Fruit fly (Drosophila melanogaster) whole organism, embryonic: Measurements from ENCODE around the gene eas.
A peak's percentile ranks its signal among the peaks of the same experiment; 100 is the strongest.

ENCODE experiments used
- Adf1 ChIP-seq: fragments of 200-800 bp; sonication (Bioruptor generic); IDR thresholded peaks from 2 replicates; pipeline ENCODE4 v1.3.6; 2022; ENCODE audit warnings: missing biosample characterization, missing genetic modification characterization
- Antp ChIP-seq: fragments of 200-800 bp; sonication (Bioruptor generic); optimal IDR thresholded peaks from 3 replicates; lab custom pipeline; 2016; ENCODE audit warnings: missing biosample characterization, missing genetic modification characterization
- Bgb ChIP-seq: fragments of 200-800 bp; sonication (Bioruptor generic); IDR thresholded peaks from 2 replicates; pipeline ENCODE4 v1.3.6; 2022; ENCODE audit warnings: missing biosample characterization, missing genetic modification characterization; ENCODE audit not compliant: partially characterized antibody
- CG10267 ChIP-seq: fragments of 200-800 bp; sonication (Bioruptor generic); optimal IDR thresholded peaks from 2 replicates; lab custom pipeline; 2018; ENCODE audit warnings: missing biosample characterization, mild to moderate bottlenecking, missing genetic modification characterization, moderate library complexity
- CG11093 ChIP-seq: fragments of 200-800 bp; sonication (Bioruptor generic); IDR thresholded peaks from 3 replicates; pipeline ENCODE4 v1.3.6; 2022; ENCODE audit warnings: missing biosample characterization, missing genetic modification characterization
- CG11247 ChIP-seq: fragments of 200-800 bp; sonication (Bioruptor generic); IDR thresholded peaks from 2 replicates; pipeline ENCODE4 v1.3.6; 2022; ENCODE audit warnings: missing biosample characterization, missing genetic modification characterization
- CG12219 ChIP-seq: fragments of 200-800 bp; sonication (Bioruptor generic); optimal IDR thresholded peaks from 3 replicates; lab custom pipeline; 2018; ENCODE audit warnings: missing biosample characterization, mild to moderate bottlenecking, missing genetic modification characterization
- CG12769 ChIP-seq: fragments of 200-800 bp; sonication (Bioruptor generic); optimal IDR thresholded peaks from 2 replicates; lab custom pipeline; 2019; ENCODE audit warnings: missing biosample characterization, mild to moderate bottlenecking, missing genetic modification characterization, moderate library complexity
- CG13296 ChIP-seq: fragments of 200-800 bp; sonication (Bioruptor generic); optimal IDR thresholded peaks from 3 replicates; lab custom pipeline; 2018; ENCODE audit warnings: missing biosample characterization, mild to moderate bottlenecking, missing genetic modification characterization
- CG17186 ChIP-seq: fragments of 200-800 bp; sonication (Bioruptor generic); optimal IDR thresholded peaks from 3 replicates; lab custom pipeline; 2017; ENCODE audit warnings: missing biosample characterization, missing genetic modification reagents, missing genetic modification characterization
- CG18764 ChIP-seq: fragments of 200-800 bp; sonication (Bioruptor generic); optimal IDR thresholded peaks from 3 replicates; lab custom pipeline; 2016; ENCODE audit warnings: missing biosample characterization, missing genetic modification characterization
- CG2129 ChIP-seq: fragments of 200-800 bp; sonication (Bioruptor generic); IDR thresholded peaks from 2 replicates; pipeline ENCODE4 v1.3.6; 2022; ENCODE audit warnings: missing biosample characterization, missing genetic modification characterization; ENCODE audit not compliant: partially characterized antibody
- CG2202 ChIP-seq: fragments of 200-800 bp; sonication (Bioruptor generic); optimal IDR thresholded peaks from 2 replicates; lab custom pipeline; 2018; ENCODE audit warnings: missing biosample characterization, mild to moderate bottlenecking, missing genetic modification characterization
- CG2875 ChIP-seq: fragments of 200-800 bp; sonication (Bioruptor generic); optimal IDR thresholded peaks from 2 replicates; lab custom pipeline; 2017; ENCODE audit warnings: missing biosample characterization, mild to moderate bottlenecking, missing genetic modification characterization, missing genetic modification reagents
- CG30020 ChIP-seq: fragments of 200-800 bp; optimal IDR thresholded peaks from 2 replicates; lab custom pipeline; 2019; ENCODE audit warnings: missing biosample characterization, mild to moderate bottlenecking, missing genetic modification characterization, moderate library complexity
- CG31441 ChIP-seq: fragments of 200-800 bp; sonication (Bioruptor generic); IDR thresholded peaks from 2 replicates; pipeline ENCODE4 v1.3.6; 2022; ENCODE audit warnings: missing biosample characterization, missing genetic modification characterization
- CG3281 ChIP-seq: fragments of 200-800 bp; sonication (Bioruptor generic); optimal IDR thresholded peaks from 3 replicates; lab custom pipeline; 2017; ENCODE audit warnings: missing biosample characterization, mild to moderate bottlenecking, missing genetic modification characterization
- CG33213 ChIP-seq: fragments of 200-800 bp; sonication (Bioruptor generic); optimal IDR thresholded peaks from 3 replicates; lab custom pipeline; 2016; ENCODE audit warnings: missing biosample characterization, missing genetic modification characterization
- CG7928 ChIP-seq: fragments of 200-800 bp; sonication (Bioruptor generic); optimal IDR thresholded peaks from 2 replicates; lab custom pipeline; 2017; ENCODE audit warnings: missing biosample characterization, mild to moderate bottlenecking, missing genetic modification characterization
- Dek ChIP-seq: fragments of 200-800 bp; sonication (Bioruptor generic); optimal IDR thresholded peaks from 3 replicates; lab custom pipeline; 2019; ENCODE audit warnings: missing biosample characterization, mild to moderate bottlenecking, missing genetic modification characterization, moderate library complexity
- Doc2 ChIP-seq: fragments of 200-800 bp; sonication (Bioruptor generic); IDR thresholded peaks from 2 replicates; pipeline ENCODE4 v1.3.6; 2022; ENCODE audit warnings: missing biosample characterization, missing genetic modification characterization
- Dref ChIP-seq: fragments of 200-800 bp; sonication (Bioruptor generic); IDR thresholded peaks from 2 replicates; pipeline ENCODE4 v1.3.6; 2022; ENCODE audit warnings: missing biosample characterization, missing genetic modification characterization
- Fer1 ChIP-seq: fragments of 200-800 bp; sonication (Bioruptor generic); optimal IDR thresholded peaks from 2 replicates; lab custom pipeline; 2017; ENCODE audit warnings: missing biosample characterization, mild to moderate bottlenecking, missing genetic modification characterization
- Gsc ChIP-seq: fragments of 200-800 bp; sonication (Bioruptor generic); IDR thresholded peaks from 2 replicates; pipeline ENCODE4 v1.3.6; 2022; ENCODE audit warnings: missing biosample characterization, missing genetic modification characterization
- HmgZ ChIP-seq: fragments of 200-800 bp; sonication (Bioruptor generic); optimal IDR thresholded peaks from 2 replicates; lab custom pipeline; 2018; ENCODE audit warnings: missing biosample characterization, mild to moderate bottlenecking, missing genetic modification characterization
- Hr3 ChIP-seq: fragments of 200-800 bp; sonication (Bioruptor generic); optimal IDR thresholded peaks from 3 replicates; lab custom pipeline; 2016; ENCODE audit warnings: missing biosample characterization, missing genetic modification characterization
- Hsf ChIP-seq: fragments of 200-800 bp; sonication (Bioruptor generic); optimal IDR thresholded peaks from 3 replicates; lab custom pipeline; 2016; ENCODE audit warnings: missing biosample characterization, missing genetic modification characterization
- Lhr ChIP-seq: fragments of 200-800 bp; sonication (Bioruptor generic); optimal IDR thresholded peaks from 3 replicates; lab custom pipeline; 2017; ENCODE audit warnings: mild to moderate bottlenecking, missing biosample characterization, missing genetic modification reagents, missing genetic modification characterization
- Max ChIP-seq: fragments of 200-800 bp; sonication (Bioruptor generic); optimal IDR thresholded peaks from 2 replicates; lab custom pipeline; 2016; ENCODE audit warnings: missing biosample characterization, mild to moderate bottlenecking, missing genetic modification characterization
- Meics ChIP-seq: fragments of 200-800 bp; sonication (Bioruptor generic); optimal IDR thresholded peaks from 2 replicates; lab custom pipeline; 2017; ENCODE audit warnings: missing biosample characterization, mild to moderate bottlenecking, missing genetic modification characterization
- Myb ChIP-seq: fragments of 200-800 bp; sonication (Bioruptor generic); optimal IDR thresholded peaks from 2 replicates; lab custom pipeline; 2016; ENCODE audit warnings: missing biosample characterization, missing genetic modification characterization
- NFAT ChIP-seq: fragments of 200-800 bp; sonication (Bioruptor generic); IDR thresholded peaks from 2 replicates; pipeline ENCODE4 v1.3.6; 2022; ENCODE audit warnings: missing biosample characterization, missing genetic modification characterization
- Sry-β ChIP-seq: fragments of 200-800 bp; sonication (Bioruptor generic); optimal IDR thresholded peaks from 2 replicates; lab custom pipeline; 2018; ENCODE audit warnings: missing biosample characterization, mild to moderate bottlenecking, missing genetic modification characterization, moderate library complexity
- Sry-δ ChIP-seq: fragments of 200-800 bp; sonication (Bioruptor generic); optimal IDR thresholded peaks from 2 replicates; lab custom pipeline; 2016; ENCODE audit warnings: missing biosample characterization, missing genetic modification characterization
- ab ChIP-seq: fragments of 200-800 bp; sonication (Bioruptor generic); optimal IDR thresholded peaks from 2 replicates; lab custom pipeline; 2016; ENCODE audit warnings: missing biosample characterization, missing genetic modification characterization
- al ChIP-seq: fragments of 200-800 bp; sonication (Bioruptor generic); IDR thresholded peaks from 2 replicates; pipeline ENCODE4 v1.3.6; 2022; ENCODE audit warnings: missing biosample characterization, missing genetic modification characterization
- danr ChIP-seq: fragments of 200-800 bp; sonication (Bioruptor generic); IDR thresholded peaks from 2 replicates; pipeline ENCODE4 v1.3.6; 2022; ENCODE audit warnings: missing biosample characterization, missing genetic modification characterization
- gfzf ChIP-seq: fragments of 200-800 bp; sonication (Bioruptor generic); optimal IDR thresholded peaks from 2 replicates; lab custom pipeline; 2016; ENCODE audit warnings: missing biosample characterization, mild to moderate bottlenecking, missing genetic modification characterization, moderate library complexity
- grau ChIP-seq: fragments of 200-800 bp; optimal IDR thresholded peaks from 3 replicates; lab custom pipeline; 2019; ENCODE audit warnings: missing biosample characterization, mild to moderate bottlenecking, missing genetic modification characterization, moderate library complexity
- gro ChIP-seq: fragments of 200-800 bp; sonication (Bioruptor generic); optimal IDR thresholded peaks from 2 replicates; lab custom pipeline; 2016; ENCODE audit warnings: missing biosample characterization, missing genetic modification characterization
- hb ChIP-seq: fragments of 200-800 bp; sonication (Bioruptor generic); IDR thresholded peaks from 3 replicates; pipeline ENCODE4 v1.3.6; 2022; ENCODE audit warnings: missing biosample characterization, missing genetic modification characterization; ENCODE audit not compliant: partially characterized antibody
- lbe ChIP-seq: fragments of 200-800 bp; sonication (Bioruptor generic); optimal IDR thresholded peaks from 2 replicates; lab custom pipeline; 2016; ENCODE audit warnings: missing biosample characterization, mild to moderate bottlenecking, missing genetic modification characterization
- pzg ChIP-seq: fragments of 200-800 bp; sonication (Bioruptor generic); optimal IDR thresholded peaks from 3 replicates; lab custom pipeline; 2018; ENCODE audit warnings: missing biosample characterization, mild to moderate bottlenecking, missing genetic modification characterization, moderate library complexity
- rib ChIP-seq: fragments of 200-800 bp; sonication (Bioruptor generic); IDR thresholded peaks from 2 replicates; pipeline ENCODE4 v1.3.6; 2022; ENCODE audit warnings: missing biosample characterization, missing genetic modification characterization
- row ChIP-seq: fragments of 200-800 bp; sonication (Bioruptor generic); IDR thresholded peaks from 3 replicates; pipeline ENCODE4 v1.3.6; 2022; ENCODE audit warnings: missing biosample characterization, missing genetic modification characterization
- schlank ChIP-seq: fragments of 200-800 bp; sonication (Bioruptor generic); optimal IDR thresholded peaks from 2 replicates; lab custom pipeline; 2018; ENCODE audit warnings: missing biosample characterization, mild to moderate bottlenecking, missing genetic modification characterization
- sd ChIP-seq: fragments of 200-800 bp; sonication (Bioruptor generic); optimal IDR thresholded peaks from 3 replicates; lab custom pipeline; 2018; ENCODE audit warnings: missing biosample characterization, mild to moderate bottlenecking, missing genetic modification characterization, moderate library complexity
- sob ChIP-seq: fragments of 200-800 bp; sonication (Bioruptor generic); IDR thresholded peaks from 2 replicates; pipeline ENCODE4 v1.3.6; 2022; ENCODE audit warnings: missing biosample characterization, missing genetic modification characterization
- yki ChIP-seq: fragments of >200 bp; optimal IDR thresholded peaks from 3 replicates; lab custom pipeline; 2018
- zen ChIP-seq: fragments of 200-800 bp; sonication (Bioruptor generic); optimal IDR thresholded peaks from 3 replicates; lab custom pipeline; 2018; ENCODE audit warnings: missing biosample characterization, mild to moderate bottlenecking, missing genetic modification characterization, moderate library complexity

Gene eas

dm6 chrX:16286083-16286666 is 8.0 kb downstream of the eas start, which contains the start of gene UQCR-14 (continued):
- TF ChIP-seq CG12769 (tag; lab: Kevin White, UChicago) (peak; percentile 38), grau (tag; lab: Kevin White, UChicago) (peak; percentile 53), hb (GFP tag; lab: Robert Waterston, UW) (peak; percentile 97), Max (peak; percentile 7), Hsf (GFP tag; lab: Kevin White, UChicago) (peak; percentile 34), Gsc (GFP tag; lab: Robert Waterston, UW) (no peak), rib (peak; percentile 44; the same call in 1 of the 2 replicates), CG2875 (GFP tag; lab: Kevin White, UChicago) (no peak), al (GFP tag; lab: Robert Waterston, UW) (peak; percentile 25; the same call in 1 of the 2 replicates), CG2129 (GFP tag; lab: Robert Waterston, UW) (peak; percentile 90), Sry-δ (GFP tag; lab: Kevin White, UChicago) (peak; percentile 97), CG13296 (peak; percentile 44), row (peak; percentile 74), Doc2 (GFP tag; lab: Robert Waterston, UW) (no peak), CG11093 (GFP tag; lab: Robert Waterston, UW) (no peak), CG17186 (GFP tag; lab: Kevin White, UChicago) (peak; percentile 62), zen (tag; lab: Kevin White, UChicago) (peak; percentile 5), gfzf (GFP tag; lab: Kevin White, UChicago) (peak; percentile 53), Adf1 (GFP tag; lab: Robert Waterston, UW) (peak; percentile 34; the same call in 1 of the 2 replicates), Myb (GFP tag; lab: Kevin White, UChicago) (peak; percentile 88), HmgZ (tag; lab: Kevin White, UChicago) (peak; percentile 80), CG2202 (no peak), CG3281 (GFP tag; lab: Kevin White, UChicago) (peak; percentile 46), yki (lab: Kevin White, UChicago) (no peak), CG11247 (GFP tag; lab: Robert Waterston, UW) (peak; percentile 18; the same call in 1 of the 2 replicates), Hr3 (GFP tag; lab: Kevin White, UChicago) (no peak), lbe (GFP tag; lab: Kevin White, UChicago) (peak; percentile 37), Sry-β (no peak), CG31441 (GFP tag; lab: Robert Waterston, UW) (peak; percentile 29; the same call in 1 of the 2 replicates), Fer1 (GFP tag; lab: Kevin White, UChicago) (peak; percentile 21), danr (no peak), CG12219 (GFP tag; lab: Kevin White, UChicago) (no peak), Lhr (GFP tag; lab: Kevin White, UChicago) (peak; percentile 66), Bgb (GFP tag; lab: Robert Waterston, UW) (peak; percentile 99), CG18764 (GFP tag; lab: Kevin White, UChicago) (peak; percentile 12), Meics (GFP tag; lab: Kevin White, UChicago) (peak; percentile 37), sd (tag; lab: Kevin White, UChicago) (peak; percentile 34), Dref (GFP tag; lab: Robert Waterston, UW) (peak; percentile 99), NFAT (GFP tag; lab: Robert Waterston, UW) (peak; percentile 36; the same call in 1 of the 2 replicates), CG33213 (GFP tag; lab: Kevin White, UChicago) (peak; percentile 19), pzg (GFP tag; lab: Kevin White, UChicago) (peak; percentile 94), Dek (tag; lab: Kevin White, UChicago) (peak; percentile 55), CG30020 (tag; lab: Kevin White, UChicago) (peak; percentile 71), CG7928 (GFP tag; lab: Kevin White, UChicago) (peak; percentile 17), CG10267 (tag; lab: Kevin White, UChicago) (peak; percentile 70), Antp (no peak), gro (GFP tag; lab: Kevin White, UChicago) (peak; percentile 77), sob (peak; percentile 33; the same call in 1 of the 2 replicates), ab (no peak), schlank (tag; lab: Kevin White, UChicago) (no peak)
